Worm (Caenorhabditis elegans): ENCODE data around the gene dpy-13.
"Not testable (repeated sequence)": the region's sequence is repeated elsewhere in the genome, so short reads cannot be mapped to it uniquely, and the experiment has no call there.

dpy-13 gene

DNA sequence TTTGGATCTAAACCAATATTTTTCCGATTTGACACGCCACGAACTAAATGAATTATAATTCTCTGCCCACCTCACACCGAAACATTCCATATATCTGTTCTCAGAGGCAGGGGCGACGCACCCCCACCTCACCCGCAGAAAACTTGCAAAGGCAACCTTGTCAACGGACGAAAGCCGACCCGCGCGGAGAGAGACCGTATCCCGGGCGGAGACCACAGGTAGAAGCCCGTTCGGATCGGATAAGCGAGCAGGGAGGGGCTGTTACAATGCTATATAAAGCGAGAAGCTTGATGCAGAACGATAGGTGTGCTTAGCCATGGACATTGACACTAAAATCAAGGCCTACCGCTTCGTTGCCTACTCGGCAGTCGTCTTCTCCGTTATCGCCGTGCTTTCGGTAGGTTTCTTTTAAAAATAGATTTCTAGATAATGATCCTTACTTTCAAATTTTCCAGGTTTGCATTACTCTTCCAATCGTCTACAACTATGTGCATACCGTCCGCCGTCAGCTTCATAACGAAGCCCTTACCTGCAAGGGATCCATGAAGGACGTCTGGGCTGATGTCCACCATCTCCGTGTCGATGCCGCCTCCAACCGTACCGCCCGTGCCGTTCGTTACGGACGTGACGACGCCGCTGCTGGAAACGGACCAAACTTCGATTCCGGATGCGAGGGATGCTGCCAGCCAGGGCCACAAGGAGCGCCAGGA is at the start of gene dpy-13, which contains the start of gene zipt-2.2:
Gene dpy-13, plus strand, starts transcription at position 300 of the 710 bp plus-strand sequence.
Gene zipt-2.2, minus strand, starts transcription at position 51 of the 710 bp plus-strand sequence.
- TF ChIP-seq ama-1 (optimal IDR thresholded peaks at IDR 0.05) = peak; percentile 93
- peak; percentile 2 for TF ChIP-seq nhr-23 (tag; optimal IDR thresholded peaks at IDR 0.05)
- TF ChIP-seq lsy-12 (tag; optimal IDR thresholded peaks at IDR 0.05) = no peak
- TF ChIP-seq lin-39 (tag; optimal IDR thresholded peaks at IDR 0.05) = no peak
- peak in 1 of 3 experiments; percentile 31 for TF ChIP-seq elt-3 (tag; optimal IDR thresholded peaks at IDR 0.05)
- TF ChIP-seq nfya-1 (tag; optimal IDR thresholded peaks at IDR 0.05; ENCODE audit: insufficient read depth) = peak; percentile 30
- peak; percentile 80 for TF ChIP-seq nhr-43 (tag; optimal IDR thresholded peaks at IDR 0.05; ENCODE audit: poor library complexity, severe bottlenecking)
- peak; percentile 77 for TF ChIP-seq nhr-25 (tag; optimal IDR thresholded peaks at IDR 0.05)

DNA sequence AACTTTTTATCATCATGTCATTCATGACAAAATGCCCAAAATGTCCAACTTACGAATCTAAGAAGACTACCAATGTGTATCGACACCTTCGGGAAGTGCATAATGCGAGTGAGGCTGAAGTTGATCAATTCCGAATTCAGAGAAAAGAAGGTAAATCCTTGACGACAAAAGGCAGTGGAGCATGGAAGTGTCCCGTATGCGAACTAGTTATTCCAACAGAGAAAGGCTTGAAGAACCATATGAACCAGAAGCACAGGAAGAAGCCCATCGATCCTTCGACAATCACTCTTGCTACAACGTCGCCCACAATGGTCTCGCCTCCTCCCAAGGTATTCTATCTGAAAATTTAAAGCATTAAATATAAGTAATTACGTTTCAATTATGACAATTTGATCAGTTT is 49.3 kb upstream of the dpy-13 start, which contains the start of gene K08D10.11:
Gene K08D10.11, minus strand, starts transcription at position 101 of the 400 bp plus-strand sequence.
- not testable (repeated sequence) for TF ChIP-seq unc-62 (GFP tag; optimal IDR thresholded peaks at IDR 0.05); ceh-16 (tag; optimal IDR thresholded peaks at IDR 0.05); nhr-28 (tag; optimal IDR thresholded peaks at IDR 0.05)

DNA sequence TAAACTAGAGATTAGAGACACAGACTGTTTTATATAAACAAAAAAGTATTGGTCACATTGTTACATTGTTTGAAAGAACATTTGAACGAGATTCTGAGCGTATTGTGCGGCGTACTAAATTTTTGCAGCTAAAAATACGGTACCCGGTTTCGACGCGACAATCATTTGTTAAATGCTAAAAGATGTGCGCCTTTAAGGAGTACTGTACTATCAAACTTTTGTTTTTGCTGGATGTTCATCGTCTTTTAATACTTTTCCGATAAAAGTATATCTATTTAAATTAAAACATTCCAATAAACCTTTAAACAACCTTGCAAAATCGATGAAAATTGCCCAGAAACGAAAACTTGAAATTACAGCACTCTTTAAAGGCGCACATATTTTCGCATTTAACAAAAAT is 38.7 kb upstream of the dpy-13 start, which contains the start of gene K06B9.6:
Gene K06B9.6, minus strand, starts transcription at position 101 of the 400 bp plus-strand sequence.
- not testable (repeated sequence) for TF ChIP-seq R02D3.7, egl-27, lsy-12 (tag; optimal IDR thresholded peaks at IDR 0.05)

DNA sequence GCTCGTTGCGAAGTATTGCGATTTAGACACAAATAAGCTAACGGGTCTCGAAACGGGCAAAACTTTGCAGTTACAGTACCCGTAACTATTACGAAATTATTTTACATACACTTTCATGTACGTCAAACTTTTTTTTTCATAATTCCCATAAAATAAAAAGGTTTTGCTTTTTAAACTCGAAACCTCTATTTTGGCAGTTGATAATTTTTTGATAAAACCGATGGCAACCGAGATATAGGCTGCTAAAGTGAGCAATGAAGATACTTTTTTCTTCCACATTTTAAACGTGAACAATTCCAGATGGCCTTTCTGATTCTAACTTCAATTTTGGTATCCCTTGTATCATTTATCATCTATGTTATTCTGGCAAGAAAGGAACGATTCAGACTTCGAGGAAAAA is 38.2 kb upstream of the dpy-13 start, which contains the start of gene cyp-25A6:
Gene cyp-25A6, plus strand, starts transcription at position 301 of the 400 bp plus-strand sequence.
- TF ChIP-seq pqm-1 (tag; optimal IDR thresholded peaks at IDR 0.05); nhr-28 (tag; optimal IDR thresholded peaks at IDR 0.05); unc-62 (GFP tag; optimal IDR thresholded peaks at IDR 0.05): not testable (repeated sequence)

DNA sequence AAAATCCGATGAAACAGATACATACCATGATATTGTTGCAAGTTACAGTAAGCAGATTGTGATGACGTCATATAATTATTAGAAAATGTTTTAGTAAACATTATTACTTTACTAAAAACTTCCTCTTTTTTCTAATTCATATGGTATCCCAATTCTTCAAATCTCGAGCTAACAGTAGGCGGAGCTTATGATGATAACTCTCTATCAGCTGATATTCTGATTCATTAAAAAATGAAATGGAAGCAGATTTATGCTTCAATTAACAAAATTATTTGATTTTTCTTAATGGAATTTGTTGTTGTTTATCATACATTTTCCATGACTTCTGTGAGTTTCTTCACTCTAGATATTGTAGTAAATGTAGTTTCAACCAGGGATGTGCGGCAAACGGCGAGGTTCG is 31.1 kb upstream of the dpy-13 start, which contains the start of gene pax-2:
Gene pax-2, minus strand, starts transcription at position 101 of the 400 bp plus-strand sequence.
- TF ChIP-seq mml-1 (tag; optimal IDR thresholded peaks at IDR 0.05) = no peak
- TF ChIP-seq daf-12 (tag; optimal IDR thresholded peaks at IDR 0.05) = no peak
- TF ChIP-seq R02D3.7 (tag; optimal IDR thresholded peaks at IDR 0.05) = no peak
- TF ChIP-seq jun-1 (tag; optimal IDR thresholded peaks at IDR 0.05) = no peak
- TF ChIP-seq nhr-28 (tag; optimal IDR thresholded peaks at IDR 0.05) = no peak
- TF ChIP-seq pha-4 (tag; optimal IDR thresholded peaks at IDR 0.05) = no peak
- TF ChIP-seq ceh-16 (tag; optimal IDR thresholded peaks at IDR 0.05) = no peak
- TF ChIP-seq snpc-4 (tag; optimal IDR thresholded peaks at IDR 0.05) = no peak
- TF ChIP-seq nhr-11 (tag; optimal IDR thresholded peaks at IDR 0.05) = no peak
- TF ChIP-seq hmg-11 (tag; optimal IDR thresholded peaks at IDR 0.05) = no peak
- TF ChIP-seq lin-39 (tag; optimal IDR thresholded peaks at IDR 0.05) = no peak
- TF ChIP-seq ztf-11 (tag; optimal IDR thresholded peaks at IDR 0.05) = no peak
- TF ChIP-seq nhr-23 (tag; optimal IDR thresholded peaks at IDR 0.05) = no peak
- TF ChIP-seq ZK546.5 (tag; optimal IDR thresholded peaks at IDR 0.05) = no peak
- TF ChIP-seq zag-1 (tag; optimal IDR thresholded peaks at IDR 0.05) = no peak
- no peak for TF ChIP-seq ceh-9 (tag; optimal IDR thresholded peaks at IDR 0.05)
- no peak for TF ChIP-seq nhr-237 (tag; optimal IDR thresholded peaks at IDR 0.05)

DNA sequence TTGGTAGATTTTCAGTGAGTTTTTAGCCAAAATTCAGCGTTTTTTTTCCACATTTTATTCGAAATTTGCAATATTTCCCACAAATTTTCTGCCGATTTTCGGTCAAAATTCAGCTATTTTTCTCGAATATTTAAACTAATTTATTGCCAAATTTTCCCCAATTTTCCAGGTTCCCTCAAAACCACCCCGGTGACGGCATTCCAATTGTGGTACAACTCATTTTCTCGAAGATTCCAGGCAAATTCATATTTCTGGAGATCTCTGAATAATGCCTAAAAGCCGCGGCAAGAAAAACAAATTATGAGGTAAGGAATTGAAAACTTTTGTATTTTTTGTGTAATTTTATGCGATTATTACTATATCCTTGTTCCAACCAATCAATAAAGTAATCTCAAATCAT is 28.3 kb upstream of the dpy-13 start, which contains the start of gene osgn-1:
Gene osgn-1, plus strand, starts transcription at position 301 of the 400 bp plus-strand sequence.
- no peak for TF ChIP-seq tbx-2 (tag; optimal IDR thresholded peaks at IDR 0.05)
- no peak for TF ChIP-seq elt-3 (tag; optimal IDR thresholded peaks at IDR 0.05)
- TF ChIP-seq ama-1 (optimal IDR thresholded peaks at IDR 0.05) = no peak
- no peak for TF ChIP-seq snpc-4 (tag; optimal IDR thresholded peaks at IDR 0.05)
- no peak for TF ChIP-seq nhr-43 (tag; optimal IDR thresholded peaks at IDR 0.05; ENCODE audit: poor library complexity, severe bottlenecking)
- TF ChIP-seq nhr-67 (tag; optimal IDR thresholded peaks at IDR 0.05) = no peak
- TF ChIP-seq ceh-16 (tag; optimal IDR thresholded peaks at IDR 0.05) = no peak
- no peak for TF ChIP-seq unc-62 (GFP tag; optimal IDR thresholded peaks at IDR 0.05)
- TF ChIP-seq ceh-9 (tag; optimal IDR thresholded peaks at IDR 0.05) = no peak
- TF ChIP-seq fos-1 (tag; optimal IDR thresholded peaks at IDR 0.05) = no peak
- no peak for TF ChIP-seq sea-2 (GFP tag; optimal IDR thresholded peaks at IDR 0.05)
- no peak for TF ChIP-seq aly-2 (tag; optimal IDR thresholded peaks at IDR 0.05)
- TF ChIP-seq elt-1 (tag; optimal IDR thresholded peaks at IDR 0.05) = no peak
- TF ChIP-seq lsy-12 (tag; optimal IDR thresholded peaks at IDR 0.05) = no peak
- TF ChIP-seq daf-12 (tag; optimal IDR thresholded peaks at IDR 0.05) = no peak
- TF ChIP-seq ceh-28 (tag; optimal IDR thresholded peaks at IDR 0.05) = no peak
- no peak for TF ChIP-seq egl-5 (tag; optimal IDR thresholded peaks at IDR 0.05)
- no peak for TF ChIP-seq nhr-76 (tag; optimal IDR thresholded peaks at IDR 0.05)
- no peak for TF ChIP-seq pqm-1 (tag; optimal IDR thresholded peaks at IDR 0.05)
- TF ChIP-seq ZK546.5 (tag; optimal IDR thresholded peaks at IDR 0.05) = no peak
